Fruit fly (Drosophila melanogaster) whole organism, pupa: Measurements from ENCODE around the gene CG34039.

ENCODE experiments used
- CG10348 ChIP-seq: fragments of 200-800 bp; sonication (Bioruptor generic); IDR thresholded peaks from 2 replicates; pipeline ENCODE4 v1.3.6; 2022; ENCODE audit warnings: missing biosample characterization, missing genetic modification characterization
- CG12605 ChIP-seq: fragments of 200-800 bp; sonication (Bioruptor generic); IDR thresholded peaks from 2 replicates; pipeline ENCODE4 v1.3.6; 2022; ENCODE audit warnings: missing biosample characterization, missing genetic modification characterization
- CG13204 ChIP-seq: fragments of 200-800 bp; sonication (Bioruptor generic); optimal IDR thresholded peaks from 2 replicates; lab custom pipeline; 2018; ENCODE audit warnings: missing biosample characterization, mild to moderate bottlenecking, missing genetic modification characterization, moderate library complexity
- CG14655 ChIP-seq: fragments of 200-800 bp; sonication (Bioruptor generic); optimal IDR thresholded peaks from 3 replicates; lab custom pipeline; 2017; ENCODE audit warnings: mild to moderate bottlenecking, missing biosample characterization, missing genetic modification reagents, missing genetic modification characterization
- CG15710 ChIP-seq: fragments of 200-800 bp; sonication (Bioruptor generic); optimal IDR thresholded peaks from 2 replicates; lab custom pipeline; 2018; ENCODE audit warnings: missing biosample characterization, mild to moderate bottlenecking, missing genetic modification characterization, moderate library complexity
- CG17806 ChIP-seq: fragments of 200-800 bp; sonication (Bioruptor generic); optimal IDR thresholded peaks from 2 replicates; lab custom pipeline; 2018; ENCODE audit warnings: missing biosample characterization, mild to moderate bottlenecking, missing genetic modification characterization, moderate library complexity
- CG32121 ChIP-seq: fragments of 200-800 bp; sonication (Bioruptor generic); IDR thresholded peaks from 2 replicates; pipeline ENCODE4 v1.3.6; 2022; ENCODE audit warnings: missing biosample characterization, missing genetic modification characterization
- CG34367 ChIP-seq: fragments of 200-800 bp; sonication (Bioruptor generic); optimal IDR thresholded peaks from 2 replicates; lab custom pipeline; 2018; ENCODE audit warnings: missing biosample characterization, mild to moderate bottlenecking, missing genetic modification characterization
- CG4496 ChIP-seq: fragments of 200-800 bp; sonication (Bioruptor generic); IDR thresholded peaks from 3 replicates; pipeline ENCODE4 v1.3.6; 2022; ENCODE audit warnings: missing biosample characterization, missing genetic modification characterization
- CG8159 ChIP-seq: fragments of 200-800 bp; sonication (Bioruptor generic); optimal IDR thresholded peaks from 3 replicates; lab custom pipeline; 2018; ENCODE audit warnings: missing biosample characterization, mild to moderate bottlenecking, missing genetic modification characterization, moderate library complexity
- CG8301 ChIP-seq: fragments of 200-800 bp; sonication (Bioruptor generic); optimal IDR thresholded peaks from 2 replicates; lab custom pipeline; 2018; ENCODE audit warnings: missing biosample characterization, mild to moderate bottlenecking, missing genetic modification characterization
- CG9948 ChIP-seq: fragments of 200-800 bp; sonication (Bioruptor generic); optimal IDR thresholded peaks from 2 replicates; lab custom pipeline; 2018; ENCODE audit warnings: missing biosample characterization, mild to moderate bottlenecking, missing genetic modification characterization, moderate library complexity
- D1 ChIP-seq: fragments of 200-800 bp; sonication (Bioruptor generic); optimal IDR thresholded peaks from 2 replicates; lab custom pipeline; 2018; ENCODE audit warnings: missing biosample characterization, mild to moderate bottlenecking, missing genetic modification characterization, moderate library complexity
- EcR ChIP-seq: fragments of 200-800 bp; sonication (Bioruptor generic); optimal IDR thresholded peaks from 3 replicates; lab custom pipeline; 2019; ENCODE audit warnings: missing biosample characterization, missing genetic modification characterization, mild to moderate bottlenecking, moderate library complexity, missing genetic modification reagents
- Ets98B ChIP-seq: fragments of 200-800 bp; sonication (Bioruptor generic); IDR thresholded peaks from 2 replicates; pipeline ENCODE4 v1.3.6; 2022; ENCODE audit warnings: missing biosample characterization, missing genetic modification characterization
- Pif1A ChIP-seq: fragments of 200-800 bp; sonication (Bioruptor generic); optimal IDR thresholded peaks from 3 replicates; lab custom pipeline; 2016; ENCODE audit warnings: missing biosample characterization, missing genetic modification characterization
- Pif1B ChIP-seq: fragments of 200-800 bp; sonication (Bioruptor generic); optimal IDR thresholded peaks from 3 replicates; lab custom pipeline; 2016; ENCODE audit warnings: missing biosample characterization, missing genetic modification characterization
- Snoo ChIP-seq: fragments of 200-800 bp; sonication (Bioruptor generic); optimal IDR thresholded peaks from 3 replicates; lab custom pipeline; 2017; ENCODE audit warnings: missing biosample characterization, mild to moderate bottlenecking, missing genetic modification characterization, inconsistent platforms
- fd96Ca ChIP-seq: fragments of 200-800 bp; sonication (Bioruptor generic); IDR thresholded peaks from 3 replicates; pipeline ENCODE4 v1.3.6; 2022; ENCODE audit warnings: missing biosample characterization, missing genetic modification characterization
- gl ChIP-seq: fragments of 200-800 bp; sonication (Bioruptor generic); optimal IDR thresholded peaks from 2 replicates; lab custom pipeline; 2018; ENCODE audit warnings: missing biosample characterization, mild to moderate bottlenecking, missing genetic modification characterization
- rn ChIP-seq: fragments of 200-800 bp; sonication (Bioruptor generic); IDR thresholded peaks from 2 replicates; pipeline ENCODE4 v1.3.6; 2022; ENCODE audit warnings: missing biosample characterization, missing genetic modification characterization

The CG34039 gene

dm6 chr3L:14558018-14558417, 1.8 kb upstream of the CG34039 start:
- TF ChIP-seq gl (tag; lab: Kevin White, UChicago) (no peak), CG10348 (GFP tag; lab: Robert Waterston, UW) (no peak), CG8301 (tag; lab: Kevin White, UChicago) (no peak), EcR (GFP tag; lab: Kevin White, UChicago) (no peak), fd96Ca (GFP tag; lab: Robert Waterston, UW) (no peak), CG8159 (tag; lab: Kevin White, UChicago) (no peak), Snoo (no peak), CG12605 (GFP tag; lab: Robert Waterston, UW) (no peak), CG15710 (tag; lab: Kevin White, UChicago) (no peak)

- TF ChIP-seq Snoo (no peak), CG8301 (tag; lab: Kevin White, UChicago) (no peak), D1 (no peak), CG8159 (tag; lab: Kevin White, UChicago) (no peak), gl (tag; lab: Kevin White, UChicago) (no peak), Ets98B (GFP tag; lab: Robert Waterston, UW) (no peak), fd96Ca (GFP tag; lab: Robert Waterston, UW) (no peak), rn (no peak), CG9948 (tag; lab: Kevin White, UChicago) (no peak)
These were observed 772 bp upstream of the CG34039 start for dm6 chr3L:14558947-14559509.

dm6 chr3L:14560664-14561063, 864 bp downstream of the CG34039 start, which contains the start of gene Lk:
TSS of gene Lk (minus strand) at chr3L:14560764.
- TF ChIP-seq CG8301 (tag; lab: Kevin White, UChicago), result no peak
- TF ChIP-seq Ets98B (GFP tag; lab: Robert Waterston, UW), result no peak
- no peak for TF ChIP-seq CG9948 (tag; lab: Kevin White, UChicago)
- no peak for TF ChIP-seq CG10348 (GFP tag; lab: Robert Waterston, UW)
- TF ChIP-seq, all 21 proteins: peak for 0

dm6 chr3L:14562672-14563071, 2.9 kb downstream of the CG34039 start:
- TF ChIP-seq CG14655 (no peak), CG13204 (GFP tag; lab: Kevin White, UChicago) (no peak), D1 (peak; percentile 37), CG34367 (tag; lab: Kevin White, UChicago) (no peak), CG12605 (GFP tag; lab: Robert Waterston, UW) (peak; percentile 44)

- TF ChIP-seq CG34367 (tag; lab: Kevin White, UChicago) (no peak), CG8301 (tag; lab: Kevin White, UChicago) (no peak), CG9948 (tag; lab: Kevin White, UChicago) (no peak), CG17806 (tag; lab: Kevin White, UChicago) (no peak)
These were observed 3.7 kb downstream of the CG34039 start for dm6 chr3L:14563461-14563860.

dm6 chr3L:14564404-14564803, 4.6 kb downstream of the CG34039 start:
- TF ChIP-seq CG17806 (tag; lab: Kevin White, UChicago), result no peak
- no peak for TF ChIP-seq CG8301 (tag; lab: Kevin White, UChicago)
- no peak for TF ChIP-seq CG4496
- no peak for TF ChIP-seq gl (tag; lab: Kevin White, UChicago)
- no peak for TF ChIP-seq EcR (GFP tag; lab: Kevin White, UChicago)
- TF ChIP-seq CG12605 (GFP tag; lab: Robert Waterston, UW), result no peak
- TF ChIP-seq CG8159 (tag; lab: Kevin White, UChicago), result no peak
- no peak for TF ChIP-seq CG14655
- TF ChIP-seq Snoo, result no peak
- TF ChIP-seq Pif1B (GFP tag; lab: Kevin White, UChicago), result no peak
- no peak for TF ChIP-seq D1
- no peak for TF ChIP-seq CG10348 (GFP tag; lab: Robert Waterston, UW)
- TF ChIP-seq CG32121, result no peak
- TF ChIP-seq CG13204 (GFP tag; lab: Kevin White, UChicago), result no peak

- TF ChIP-seq CG17806 (tag; lab: Kevin White, UChicago), result no peak
- no peak for TF ChIP-seq CG10348 (GFP tag; lab: Robert Waterston, UW)
- no peak for TF ChIP-seq gl (tag; lab: Kevin White, UChicago)
- TF ChIP-seq CG8159 (tag; lab: Kevin White, UChicago), result no peak
- TF ChIP-seq CG9948 (tag; lab: Kevin White, UChicago), result no peak
- TF ChIP-seq Snoo, result no peak
- TF ChIP-seq Ets98B (GFP tag; lab: Robert Waterston, UW), result no peak
- no peak for TF ChIP-seq fd96Ca (GFP tag; lab: Robert Waterston, UW)
- TF ChIP-seq CG8301 (tag; lab: Kevin White, UChicago), result no peak
- TF ChIP-seq CG32121, result no peak
- no peak for TF ChIP-seq CG13204 (GFP tag; lab: Kevin White, UChicago)
- no peak for TF ChIP-seq CG4496
- TF ChIP-seq CG15710 (tag; lab: Kevin White, UChicago), result no peak
- TF ChIP-seq CG34367 (tag; lab: Kevin White, UChicago), result no peak
- no peak for TF ChIP-seq D1
- no peak for TF ChIP-seq CG12605 (GFP tag; lab: Robert Waterston, UW)
- TF ChIP-seq Pif1A, result no peak
- no peak for TF ChIP-seq CG14655
- TF ChIP-seq Pif1B (GFP tag; lab: Kevin White, UChicago), result no peak
These were observed 5.4 kb downstream of the CG34039 start for dm6 chr3L:14565134-14565587.
